Fruit fly (Drosophila melanogaster) S2 (cell line): ENCODE results near the gene CG34382.

ENCODE experiments used
- CG8478 ChIP-seq: fragments of >200 bp; optimal IDR thresholded peaks from 2 replicates; lab custom pipeline; 2018
- CTCF ChIP-seq, 2 experiments: fragments of >200 bp; optimal IDR thresholded peaks; 2 replicates each; lab custom pipeline; 2018

DNA sequence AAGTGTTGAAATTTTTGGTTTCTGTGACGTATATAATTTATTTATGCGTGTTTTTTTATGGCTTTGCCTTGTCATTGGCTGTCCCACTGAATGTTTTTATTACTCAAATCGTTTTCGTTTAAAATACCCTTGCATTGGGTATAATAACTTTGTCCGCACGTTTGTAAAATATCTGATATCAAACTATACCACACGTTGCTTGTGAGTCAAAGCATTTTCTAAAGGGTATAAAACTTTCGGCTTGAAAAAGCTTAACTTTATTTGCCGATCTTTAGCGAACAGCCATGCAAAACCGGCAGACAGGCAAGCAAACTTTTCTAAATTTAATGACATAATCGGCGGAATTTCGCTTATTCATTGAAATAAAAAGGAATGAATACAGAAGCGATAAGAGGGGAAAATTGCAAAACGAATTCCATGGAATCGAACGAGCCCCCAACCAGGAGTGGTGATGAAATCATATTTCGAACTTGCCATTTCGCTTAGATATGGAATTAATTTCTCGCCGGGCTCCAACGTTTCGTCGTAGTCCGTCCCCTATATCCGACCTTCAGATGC, 31.3 kb upstream of the CG34382 start:
- no peak for TF ChIP-seq CTCF (optimal IDR thresholded peaks at IDR 0.05; lab: Kevin White, UChicago)
- TF ChIP-seq CG8478 = no peak
